Fruit fly (Drosophila melanogaster) whole organism, prepupa: Measurements from ENCODE around the gene Zasp66.

Source experiments
- Blimp-1 ChIP-seq: fragments of 200-800 bp; sonication (Bioruptor generic); optimal IDR thresholded peaks from 3 replicates; lab custom pipeline; 2017; ENCODE audit warnings: missing biosample characterization, missing genetic modification characterization, mild to moderate bottlenecking, moderate library complexity, missing genetic modification reagents
- CG10631 ChIP-seq: fragments of 200-800 bp; sonication (Bioruptor generic); optimal IDR thresholded peaks from 2 replicates; lab custom pipeline; 2016; ENCODE audit warnings: missing biosample characterization, missing genetic modification characterization
- CG10669 ChIP-seq: fragments of 200-800 bp; sonication (Bioruptor generic); optimal IDR thresholded peaks from 3 replicates; lab custom pipeline; 2018; ENCODE audit warnings: missing biosample characterization, mild to moderate bottlenecking, missing genetic modification characterization, moderate library complexity
- CG11294 ChIP-seq: fragments of 200-800 bp; sonication (Bioruptor generic); IDR thresholded peaks from 2 replicates; pipeline ENCODE4 v1.3.6; 2022; ENCODE audit warnings: missing biosample characterization, missing genetic modification characterization
- CG11762 ChIP-seq: fragments of 200-800 bp; sonication (Bioruptor generic); optimal IDR thresholded peaks from 3 replicates; lab custom pipeline; 2016; ENCODE audit warnings: missing biosample characterization, missing genetic modification characterization; ENCODE audit not compliant: insufficient read depth
- CG11902 ChIP-seq: fragments of 200-800 bp; sonication (Bioruptor generic); optimal IDR thresholded peaks from 3 replicates; lab custom pipeline; 2016; ENCODE audit warnings: missing biosample characterization, missing genetic modification characterization
- CG15336 ChIP-seq: fragments of 200-800 bp; sonication (Bioruptor generic); IDR thresholded peaks from 2 replicates; pipeline ENCODE4 v1.3.6; 2022; ENCODE audit warnings: missing biosample characterization, missing genetic modification characterization
- CG1621 ChIP-seq: fragments of 200-800 bp; sonication (Bioruptor generic); optimal IDR thresholded peaks from 3 replicates; lab custom pipeline; 2018; ENCODE audit warnings: missing biosample characterization, mild to moderate bottlenecking, missing genetic modification characterization
- CG31627 ChIP-seq: fragments of 200-800 bp; sonication (Bioruptor generic); optimal IDR thresholded peaks from 3 replicates; lab custom pipeline; 2016; ENCODE audit warnings: missing biosample characterization, missing genetic modification characterization
- CG32006 ChIP-seq: fragments of 200-800 bp; sonication (Bioruptor generic); optimal IDR thresholded peaks from 3 replicates; lab custom pipeline; 2017; ENCODE audit warnings: missing biosample characterization, mild to moderate bottlenecking, missing genetic modification characterization
- CG3919 ChIP-seq: fragments of 200-800 bp; sonication (Bioruptor generic); optimal IDR thresholded peaks from 3 replicates; lab custom pipeline; 2016; ENCODE audit warnings: missing biosample characterization, missing genetic modification characterization
- CG6163 ChIP-seq: fragments of 200-800 bp; sonication (Bioruptor generic); IDR thresholded peaks from 3 replicates; pipeline ENCODE4 v1.3.6; 2022; ENCODE audit warnings: missing biosample characterization, missing genetic modification characterization
- CG6276 ChIP-seq: fragments of 200-800 bp; sonication (Bioruptor generic); optimal IDR thresholded peaks from 2 replicates; lab custom pipeline; 2017; ENCODE audit warnings: missing biosample characterization, mild to moderate bottlenecking, missing genetic modification characterization
- CG6792 ChIP-seq: fragments of 200-800 bp; sonication (Bioruptor generic); optimal IDR thresholded peaks from 3 replicates; lab custom pipeline; 2016; ENCODE audit warnings: missing biosample characterization, missing genetic modification characterization
- CG6808 ChIP-seq: fragments of 200-800 bp; sonication (Bioruptor generic); optimal IDR thresholded peaks from 3 replicates; lab custom pipeline; 2017; ENCODE audit warnings: missing biosample characterization, missing genetic modification characterization, mild to moderate bottlenecking, moderate library complexity, missing genetic modification reagents
- CG6854 ChIP-seq: fragments of 200-800 bp; sonication (Bioruptor generic); optimal IDR thresholded peaks from 2 replicates; lab custom pipeline; 2017; ENCODE audit warnings: missing biosample characterization, mild to moderate bottlenecking, missing genetic modification characterization
- CG8119 ChIP-seq: fragments of 200-800 bp; sonication (Bioruptor generic); IDR thresholded peaks from 3 replicates; pipeline ENCODE4 v1.3.6; 2022; ENCODE audit warnings: missing biosample characterization, missing genetic modification characterization
- CG8632 ChIP-seq: fragments of 200-800 bp; sonication (Bioruptor generic); optimal IDR thresholded peaks from 3 replicates; lab custom pipeline; 2016; ENCODE audit warnings: missing biosample characterization, missing genetic modification characterization
- Eip75B ChIP-seq: fragments of 200-800 bp; sonication (Bioruptor generic); optimal IDR thresholded peaks from 3 replicates; lab custom pipeline; 2016; ENCODE audit warnings: missing biosample characterization, missing genetic modification characterization
- Eip78C ChIP-seq: fragments of 200-800 bp; sonication (Bioruptor generic); peaks from one replicate; lab custom pipeline; 2016; ENCODE audit warnings: missing biosample characterization, missing genetic modification characterization
- Ets21C ChIP-seq: fragments of 200-800 bp; sonication (Bioruptor generic); optimal IDR thresholded peaks from 3 replicates; lab custom pipeline; 2016; ENCODE audit warnings: missing biosample characterization, missing genetic modification characterization
- Ets96B ChIP-seq: fragments of 200-800 bp; optimal IDR thresholded peaks from 2 replicates; lab custom pipeline; 2019; ENCODE audit warnings: missing biosample characterization, mild to moderate bottlenecking, missing genetic modification characterization, moderate library complexity
- Gug ChIP-seq: fragments of 200-800 bp; sonication (Bioruptor generic); IDR thresholded peaks from 2 replicates; pipeline ENCODE4 v1.3.6; 2022; ENCODE audit warnings: missing biosample characterization, missing genetic modification characterization
- Hr39 ChIP-seq: fragments of 200-800 bp; sonication (Bioruptor generic); optimal IDR thresholded peaks from 2 replicates; lab custom pipeline; 2016; ENCODE audit warnings: missing biosample characterization, missing genetic modification characterization
- Hr4 ChIP-seq: fragments of 200-800 bp; sonication (Bioruptor generic); optimal IDR thresholded peaks from 3 replicates; lab custom pipeline; 2016; ENCODE audit warnings: missing biosample characterization, missing genetic modification characterization
- Lpt ChIP-seq: fragments of 200-800 bp; sonication (Bioruptor generic); optimal IDR thresholded peaks from 3 replicates; lab custom pipeline; 2016; ENCODE audit warnings: missing biosample characterization, missing genetic modification characterization
- OdsH ChIP-seq: fragments of 200-800 bp; sonication (Bioruptor generic); optimal IDR thresholded peaks from 3 replicates; lab custom pipeline; 2016; ENCODE audit warnings: missing biosample characterization, missing genetic modification characterization
- Sox14 ChIP-seq: fragments of 200-800 bp; sonication (Bioruptor generic); optimal IDR thresholded peaks from 3 replicates; lab custom pipeline; 2016; ENCODE audit warnings: missing biosample characterization, missing genetic modification characterization
- Sox15 ChIP-seq: fragments of 200-800 bp; sonication (Bioruptor generic); optimal IDR thresholded peaks from 3 replicates; lab custom pipeline; 2016; ENCODE audit warnings: missing biosample characterization, missing genetic modification characterization
- achi ChIP-seq: fragments of 200-800 bp; sonication (Bioruptor generic); optimal IDR thresholded peaks from 3 replicates; lab custom pipeline; 2016; ENCODE audit warnings: missing biosample characterization, missing genetic modification characterization
- cyc ChIP-seq: fragments of 200-800 bp; sonication (Bioruptor generic); optimal IDR thresholded peaks from 3 replicates; lab custom pipeline; 2016; ENCODE audit warnings: missing biosample characterization, missing genetic modification characterization
- dac ChIP-seq: fragments of 200-800 bp; sonication (Bioruptor generic); optimal IDR thresholded peaks from 2 replicates; lab custom pipeline; 2017; ENCODE audit warnings: missing biosample characterization, mild to moderate bottlenecking, missing genetic modification characterization
- fd59A ChIP-seq: fragments of 200-800 bp; sonication (Bioruptor generic); optimal IDR thresholded peaks from 2 replicates; lab custom pipeline; 2017; ENCODE audit warnings: missing biosample characterization, mild to moderate bottlenecking, missing genetic modification characterization, missing genetic modification reagents
- fd85E ChIP-seq: fragments of 200-800 bp; sonication (Bioruptor generic); optimal IDR thresholded peaks from 3 replicates; lab custom pipeline; 2016; ENCODE audit warnings: missing biosample characterization, missing genetic modification characterization
- net ChIP-seq: fragments of 200-800 bp; sonication (Bioruptor generic); optimal IDR thresholded peaks from 3 replicates; lab custom pipeline; 2016; ENCODE audit warnings: missing biosample characterization, missing genetic modification characterization
- pdm3 ChIP-seq: fragments of 200-800 bp; sonication (Bioruptor generic); optimal IDR thresholded peaks from 3 replicates; lab custom pipeline; 2016; ENCODE audit warnings: missing biosample characterization, missing genetic modification characterization
- ss ChIP-seq, 2 experiments: fragments of 200-800 bp; sonication (Bioruptor generic); optimal IDR thresholded peaks; 2 replicates in 1 of 2; 3 replicates in 1 of 2; lab custom pipeline; 2017 to 2018; ENCODE audit warnings: mild to moderate bottlenecking in 2 of 2, missing biosample characterization in 2 of 2, missing genetic modification characterization in 2 of 2, moderate library complexity in 1 of 2
- svp ChIP-seq: fragments of 200-800 bp; sonication (Bioruptor generic); peaks from one replicate; lab custom pipeline; 2016; ENCODE audit warnings: missing biosample characterization, missing genetic modification characterization
- topi ChIP-seq: fragments of 200-800 bp; sonication (Bioruptor generic); optimal IDR thresholded peaks from 3 replicates; lab custom pipeline; 2016; ENCODE audit warnings: missing biosample characterization, missing genetic modification characterization
- vri ChIP-seq: fragments of 200-800 bp; sonication (Bioruptor generic); optimal IDR thresholded peaks from 3 replicates; lab custom pipeline; 2016; ENCODE audit warnings: missing biosample characterization, mild to moderate bottlenecking, missing genetic modification characterization

Gene Zasp66

DNA sequence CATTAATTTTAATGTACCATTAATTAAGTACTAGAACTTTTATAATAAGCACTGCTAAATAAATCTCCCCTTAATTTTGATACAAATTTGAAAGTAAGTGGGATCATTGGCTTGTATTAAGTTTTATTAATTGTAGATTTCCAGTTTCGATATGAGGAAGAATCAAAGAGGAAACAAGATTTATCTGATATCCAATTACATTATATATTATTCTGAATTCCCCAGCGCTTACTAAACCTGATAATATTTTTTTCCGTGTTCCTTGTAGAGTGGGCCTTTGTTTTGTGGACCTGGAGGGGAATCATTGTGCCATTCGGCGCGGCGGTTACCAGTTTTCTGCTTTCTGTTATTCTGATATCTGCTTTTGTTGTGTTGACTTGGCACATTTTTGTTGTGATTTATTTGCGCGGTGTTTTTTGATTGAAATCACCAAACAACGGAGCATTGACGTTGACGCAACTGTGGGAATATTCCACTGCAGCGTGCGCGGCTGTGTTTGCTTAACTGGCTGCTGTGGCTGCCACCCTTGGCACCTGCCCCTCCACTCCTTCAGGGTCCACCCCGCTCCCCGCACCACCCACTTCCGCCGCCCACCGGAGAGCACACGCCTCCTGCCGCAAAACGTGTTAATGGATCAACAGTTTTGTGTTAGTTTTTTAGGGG is 60.4 kb downstream of the Zasp66 start (continued):
- TF ChIP-seq achi (GFP tag; lab: Kevin White, UChicago) (peak; percentile 37), CG8119 (GFP tag; lab: Robert Waterston, UW) (no peak), cyc (GFP tag; lab: Kevin White, UChicago) (peak; percentile 20), CG6276 (GFP tag; lab: Kevin White, UChicago) (no peak), CG6163 (0 out of 3 replicates have a peak, but pooled peaks have one; percentile 20), net (GFP tag; lab: Kevin White, UChicago) (peak; percentile 15), Blimp-1 (GFP tag; lab: Kevin White, UChicago) (no peak), fd59A (GFP tag; lab: Kevin White, UChicago) (no peak), Eip75B (no peak), CG32006 (GFP tag; lab: Kevin White, UChicago) (peak; percentile 31), ss (GFP tag; optimal IDR thresholded peaks at IDR 0.05; lab: Kevin White, UChicago) (no peak), dac (GFP tag; lab: Kevin White, UChicago) (no peak), CG10669 (GFP tag; lab: Kevin White, UChicago) (no peak), CG10631 (GFP tag; lab: Kevin White, UChicago) (peak; percentile 43), Eip78C (no peak), CG6808 (GFP tag; lab: Kevin White, UChicago) (no peak), pdm3 (GFP tag; lab: Kevin White, UChicago) (peak; percentile 23), Gug (GFP tag; lab: Robert Waterston, UW) (no peak), CG6792 (GFP tag; lab: Kevin White, UChicago) (peak; percentile 32), fd85E (GFP tag; lab: Kevin White, UChicago) (no peak), Hr39 (GFP tag; lab: Kevin White, UChicago) (peak; percentile 56), Lpt (GFP tag; lab: Kevin White, UChicago) (no peak), CG11294 (no peak), CG6854 (no peak), svp (GFP tag; lab: Kevin White, UChicago) (peak; percentile 6), topi (peak; percentile 1), CG15336 (no peak), Sox15 (GFP tag; lab: Kevin White, UChicago) (peak; percentile 27), Hr4 (GFP tag; lab: Kevin White, UChicago) (peak; percentile 12), Sox14 (GFP tag; lab: Kevin White, UChicago) (peak; percentile 37), Ets96B (tag; lab: Kevin White, UChicago) (no peak), OdsH (GFP tag; lab: Kevin White, UChicago) (peak; percentile 12), CG31627 (GFP tag; lab: Kevin White, UChicago) (peak; percentile 52), CG8632 (GFP tag; lab: Kevin White, UChicago) (peak; percentile 36)
- TF ChIP-seq, all 60 proteins: peak for 29

DNA sequence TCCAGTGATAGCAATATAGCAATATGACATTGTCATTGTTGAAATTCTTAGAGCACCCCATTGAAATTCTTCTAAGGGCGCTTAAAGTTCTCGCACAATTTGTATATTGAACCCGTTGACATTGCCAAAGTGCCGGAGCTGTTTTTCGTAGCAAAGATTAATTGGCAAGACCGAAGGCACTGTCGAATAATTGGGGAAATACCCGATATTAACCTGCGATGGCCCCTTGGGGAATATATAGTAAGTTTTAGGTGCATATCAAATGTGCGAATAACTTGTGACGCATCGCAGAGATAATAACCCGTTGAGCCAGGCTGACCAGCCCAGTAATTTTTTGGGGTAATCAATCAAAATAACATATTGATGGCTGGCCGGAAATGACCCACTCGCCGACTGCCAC is 62.5 kb downstream of the Zasp66 start:
- TF ChIP-seq vri (GFP tag; lab: Kevin White, UChicago) (no peak), CG10669 (GFP tag; lab: Kevin White, UChicago) (no peak), CG6808 (GFP tag; lab: Kevin White, UChicago) (no peak), Ets21C (GFP tag; lab: Kevin White, UChicago) (no peak), Hr4 (GFP tag; lab: Kevin White, UChicago) (no peak), CG32006 (GFP tag; lab: Kevin White, UChicago) (no peak), CG11902 (GFP tag; lab: Kevin White, UChicago) (no peak), CG31627 (GFP tag; lab: Kevin White, UChicago) (no peak), CG1621 (tag; lab: Kevin White, UChicago) (no peak), CG3919 (no peak), OdsH (GFP tag; lab: Kevin White, UChicago) (no peak), CG6276 (GFP tag; lab: Kevin White, UChicago) (no peak), CG11762 (GFP tag; lab: Kevin White, UChicago) (no peak), Sox14 (GFP tag; lab: Kevin White, UChicago) (no peak)
- TF ChIP-seq, all 60 proteins: peak for 0
